Worm (Caenorhabditis elegans): ENCODE data around the gene hpo-33.

- no peak for TF ChIP-seq ref-1 (GFP tag; conservative IDR thresholded peaks at IDR 0.05)
- no peak for TF ChIP-seq flt-1 (GFP tag; IDR thresholded peaks at IDR 0.05)
- no peak for TF ChIP-seq tab-1 (GFP tag; IDR thresholded peaks at IDR 0.05)
- no peak for TF ChIP-seq cog-1 (tag; optimal IDR thresholded peaks at IDR 0.05)
- no peak for TF ChIP-seq ztf-23 (GFP tag; IDR thresholded peaks at IDR 0.05)
Observed at ce11 chrV:17042263-17042662, at the start of gene hpo-33.

Measured in whole organism, midembryonic.